Fruit fly (Drosophila melanogaster) whole organism, embryonic: ENCODE measurements around the gene Ero1L.

Experiments
- Awh ChIP-seq: fragments of 200-800 bp; sonication (Bioruptor generic); IDR thresholded peaks from 2 replicates; pipeline ENCODE4, ENCODE4 v1.3.6; 2022; ENCODE audit warnings: missing biosample characterization, missing genetic modification characterization
- B-H2 ChIP-seq: fragments of 200-800 bp; sonication (Bioruptor generic); optimal IDR thresholded peaks from 2 replicates; lab custom pipeline; 2018; ENCODE audit warnings: missing biosample characterization, mild to moderate bottlenecking, missing genetic modification characterization
- Bdp1 ChIP-seq: fragments of 200-800 bp; sonication (Bioruptor generic); optimal IDR thresholded peaks from 3 replicates; lab custom pipeline; 2016; ENCODE audit warnings: missing biosample characterization, missing genetic modification characterization
- CG11504 ChIP-seq: fragments of 200-800 bp; sonication (Bioruptor generic); optimal IDR thresholded peaks from 3 replicates; lab custom pipeline; 2019; ENCODE audit warnings: missing biosample characterization, mild to moderate bottlenecking, missing genetic modification characterization, moderate library complexity
- CG12071 ChIP-seq: fragments of 200-800 bp; sonication (Bioruptor generic); optimal IDR thresholded peaks from 3 replicates; lab custom pipeline; 2018; ENCODE audit warnings: missing biosample characterization, mild to moderate bottlenecking, missing genetic modification characterization
- CG12391 ChIP-seq: fragments of 200-800 bp; sonication (Bioruptor generic); optimal IDR thresholded peaks from 3 replicates; lab custom pipeline; 2018; ENCODE audit warnings: missing biosample characterization, mild to moderate bottlenecking, missing genetic modification characterization, moderate library complexity
- CG12942 ChIP-seq: fragments of 200-800 bp; sonication (Bioruptor generic); optimal IDR thresholded peaks from 3 replicates; lab custom pipeline; 2016; ENCODE audit warnings: missing biosample characterization, missing genetic modification characterization
- CG13894 ChIP-seq: fragments of 200-800 bp; sonication (Bioruptor generic); optimal IDR thresholded peaks from 3 replicates; lab custom pipeline; 2018; ENCODE audit warnings: missing biosample characterization, mild to moderate bottlenecking, missing genetic modification characterization, moderate library complexity
- CG14441 ChIP-seq: fragments of 200-800 bp; sonication (Bioruptor generic); IDR thresholded peaks from 2 replicates; pipeline ENCODE4 v1.3.6; 2022; ENCODE audit warnings: missing biosample characterization, missing genetic modification characterization
- CG16815 ChIP-seq: fragments of 200-800 bp; sonication (Bioruptor generic); optimal IDR thresholded peaks from 3 replicates; lab custom pipeline; 2017; ENCODE audit warnings: missing biosample characterization, mild to moderate bottlenecking, missing genetic modification characterization
- CG17612 ChIP-seq: fragments of 200-800 bp; sonication (Bioruptor generic); IDR thresholded peaks from 2 replicates; pipeline ENCODE4 v1.3.6; 2022; ENCODE audit warnings: missing biosample characterization, missing genetic modification characterization
- CG2889 ChIP-seq: fragments of 200-800 bp; sonication (Bioruptor generic); IDR thresholded peaks from 3 replicates; pipeline ENCODE4 v1.3.6; 2022; ENCODE audit warnings: missing biosample characterization, missing genetic modification characterization
- CG31441 ChIP-seq: fragments of 200-800 bp; sonication (Bioruptor generic); IDR thresholded peaks from 2 replicates; pipeline ENCODE4 v1.3.6; 2022; ENCODE audit warnings: missing biosample characterization, missing genetic modification characterization
- CG33557 ChIP-seq: fragments of 200-800 bp; sonication (Bioruptor generic); optimal IDR thresholded peaks from 2 replicates; lab custom pipeline; 2019; ENCODE audit warnings: missing biosample characterization, mild to moderate bottlenecking, missing genetic modification characterization, moderate library complexity
- CG6683 ChIP-seq: fragments of 200-800 bp; sonication (Bioruptor generic); optimal IDR thresholded peaks from 2 replicates; lab custom pipeline; 2017; ENCODE audit warnings: missing biosample characterization, mild to moderate bottlenecking, missing genetic modification characterization, missing genetic modification reagents
- CG7372 ChIP-seq: fragments of 200-800 bp; sonication (Bioruptor generic); IDR thresholded peaks from 2 replicates; pipeline ENCODE4 v1.3.6; 2022; ENCODE audit warnings: missing biosample characterization, missing genetic modification characterization
- CG7839 ChIP-seq: fragments of 200-800 bp; sonication (Bioruptor generic); optimal IDR thresholded peaks from 3 replicates; lab custom pipeline; 2018; ENCODE audit warnings: missing biosample characterization, mild to moderate bottlenecking, missing genetic modification characterization, moderate library complexity
- CG9215 ChIP-seq: fragments of 200-800 bp; sonication (Bioruptor generic); IDR thresholded peaks from 2 replicates; pipeline ENCODE4 v1.3.6; 2022; ENCODE audit warnings: missing biosample characterization, missing genetic modification characterization
- Chrac-16 ChIP-seq: fragments of 200-800 bp; sonication (Bioruptor generic); optimal IDR thresholded peaks from 3 replicates; lab custom pipeline; 2016; ENCODE audit warnings: missing biosample characterization, missing genetic modification characterization
- D19B ChIP-seq: fragments of 200-800 bp; sonication (Bioruptor generic); optimal IDR thresholded peaks from 2 replicates; lab custom pipeline; 2017; ENCODE audit warnings: missing biosample characterization, mild to moderate bottlenecking, missing genetic modification characterization
- Dbx ChIP-seq: fragments of 200-800 bp; sonication (Bioruptor generic); IDR thresholded peaks from 3 replicates; pipeline ENCODE4 v1.3.6; 2022; ENCODE audit warnings: missing biosample characterization, missing genetic modification characterization
- Doc2 ChIP-seq: fragments of 200-800 bp; sonication (Bioruptor generic); IDR thresholded peaks from 2 replicates; pipeline ENCODE4 v1.3.6; 2022; ENCODE audit warnings: missing biosample characterization, missing genetic modification characterization
- E2f1 ChIP-seq: fragments of 200-800 bp; sonication (Bioruptor generic); IDR thresholded peaks from 2 replicates; pipeline ENCODE4 v1.3.6; 2022; ENCODE audit warnings: missing biosample characterization, missing genetic modification characterization
- Ets65A ChIP-seq: fragments of 200-800 bp; sonication (Bioruptor generic); peaks from one replicate; lab custom pipeline; 2016; ENCODE audit warnings: missing biosample characterization, missing genetic modification characterization
- Fer1 ChIP-seq: fragments of 200-800 bp; sonication (Bioruptor generic); optimal IDR thresholded peaks from 2 replicates; lab custom pipeline; 2017; ENCODE audit warnings: missing biosample characterization, mild to moderate bottlenecking, missing genetic modification characterization
- GATAe ChIP-seq: fragments of 200-800 bp; sonication (Bioruptor generic); conservative IDR thresholded peaks from 2 replicates; pipeline ENCODE4 v1.3.6; 2022; ENCODE audit warnings: missing biosample characterization, missing genetic modification characterization
- HmgD ChIP-seq: fragments of 200-800 bp; sonication (Bioruptor generic); optimal IDR thresholded peaks from 3 replicates; lab custom pipeline; 2016; ENCODE audit warnings: missing biosample characterization, missing genetic modification characterization
- MBD-R2 ChIP-seq: fragments of 200-800 bp; sonication (Bioruptor generic); IDR thresholded peaks from 2 replicates; pipeline ENCODE4 v1.3.6; 2022; ENCODE audit warnings: missing biosample characterization, missing genetic modification characterization
- NfI ChIP-seq: fragments of 200-800 bp; sonication (Bioruptor generic); optimal IDR thresholded peaks from 3 replicates; lab custom pipeline; 2018; ENCODE audit warnings: missing biosample characterization, mild to moderate bottlenecking, missing genetic modification characterization, moderate library complexity
- Ravus ChIP-seq: fragments of 200-800 bp; sonication (Bioruptor generic); IDR thresholded peaks from 2 replicates; pipeline ENCODE4 v1.3.6; 2022; ENCODE audit warnings: missing biosample characterization, missing genetic modification characterization
- Rfx ChIP-seq: fragments of 200-800 bp; sonication (Bioruptor generic); IDR thresholded peaks from 2 replicates; pipeline ENCODE4 v1.3.6; 2022; ENCODE audit warnings: missing biosample characterization, missing genetic modification characterization
- Sry-δ ChIP-seq: fragments of 200-800 bp; sonication (Bioruptor generic); optimal IDR thresholded peaks from 2 replicates; lab custom pipeline; 2016; ENCODE audit warnings: missing biosample characterization, missing genetic modification characterization
- Vsx1 ChIP-seq: fragments of 200-800 bp; sonication (Bioruptor generic); optimal IDR thresholded peaks from 2 replicates; lab custom pipeline; 2017; ENCODE audit warnings: missing biosample characterization, mild to moderate bottlenecking, missing genetic modification characterization, missing genetic modification reagents
- Xrp1 ChIP-seq: fragments of 200-800 bp; sonication (Bioruptor generic); IDR thresholded peaks from 2 replicates; pipeline ENCODE4 v1.3.6; 2022; ENCODE audit warnings: missing biosample characterization, missing genetic modification characterization
- cad ChIP-seq: fragments of >200 bp; optimal IDR thresholded peaks from 2 replicates; lab custom pipeline; 2017; ENCODE audit warnings: missing biosample characterization, missing genetic modification characterization
- dysf ChIP-seq: fragments of 200-800 bp; sonication (Bioruptor generic); IDR thresholded peaks from 3 replicates; pipeline ENCODE4 v1.3.6; 2022; ENCODE audit warnings: missing biosample characterization, missing genetic modification characterization
- eyg ChIP-seq: fragments of 200-800 bp; sonication (Bioruptor generic); optimal IDR thresholded peaks from 3 replicates; lab custom pipeline; 2016; ENCODE audit warnings: missing biosample characterization, missing genetic modification characterization
- gro ChIP-seq: fragments of 200-800 bp; sonication (Bioruptor generic); optimal IDR thresholded peaks from 2 replicates; lab custom pipeline; 2016; ENCODE audit warnings: missing biosample characterization, missing genetic modification characterization
- her ChIP-seq: fragments of 200-800 bp; sonication (Bioruptor generic); optimal IDR thresholded peaks from 2 replicates; lab custom pipeline; 2016; ENCODE audit warnings: missing biosample characterization, missing genetic modification characterization
- mirr ChIP-seq: fragments of 200-800 bp; sonication (Bioruptor generic); optimal IDR thresholded peaks from 3 replicates; lab custom pipeline; 2018; ENCODE audit warnings: missing biosample characterization, mild to moderate bottlenecking, missing genetic modification characterization
- org-1 ChIP-seq: fragments of 200-800 bp; sonication (Bioruptor generic); optimal IDR thresholded peaks from 2 replicates; lab custom pipeline; 2017; ENCODE audit warnings: missing biosample characterization, missing genetic modification characterization
- otp ChIP-seq: fragments of 200-800 bp; sonication (Bioruptor generic); IDR thresholded peaks from 3 replicates; pipeline ENCODE4, ENCODE4 v1.3.6; 2022; ENCODE audit warnings: missing biosample characterization, missing genetic modification characterization
- pan ChIP-seq, 4 experiments: fragments of >200 bp in 3 of 4; fragments of 200-800 bp in 1 of 4; sonication (Bioruptor generic) in 1 of 4; optimal IDR thresholded peaks in 3 of 4; IDR thresholded peaks in 1 of 4; 2 replicates each; pipeline versions ENCODE4 v1.3.6 to Lab custom; 2017 to 2022; ENCODE audit warnings: missing biosample characterization in 2 of 4, missing genetic modification characterization in 2 of 4, mixed read lengths in 1 of 4
- sima ChIP-seq: fragments of 200-800 bp; sonication (Bioruptor generic); optimal IDR thresholded peaks from 2 replicates; lab custom pipeline; 2016; ENCODE audit warnings: missing biosample characterization, missing genetic modification characterization
- slp2 ChIP-seq: fragments of 200-800 bp; sonication (Bioruptor generic); optimal IDR thresholded peaks from 2 replicates; lab custom pipeline; 2016; ENCODE audit warnings: missing biosample characterization, missing genetic modification characterization
- sob ChIP-seq: fragments of 200-800 bp; sonication (Bioruptor generic); IDR thresholded peaks from 2 replicates; pipeline ENCODE4 v1.3.6; 2022; ENCODE audit warnings: missing biosample characterization, missing genetic modification characterization
- stwl ChIP-seq: fragments of 200-800 bp; sonication (Bioruptor generic); optimal IDR thresholded peaks from 3 replicates; lab custom pipeline; 2018; ENCODE audit warnings: missing biosample characterization, mild to moderate bottlenecking, missing genetic modification characterization, moderate library complexity
- usp ChIP-seq: fragments of >200 bp; optimal IDR thresholded peaks from 2 replicates; lab custom pipeline; 2017; ENCODE audit warnings: missing biosample characterization, missing genetic modification characterization
- zfh1 ChIP-seq: fragments of 200-800 bp; sonication (Bioruptor generic); IDR thresholded peaks from 3 replicates; pipeline ENCODE4 v1.3.6; 2022; ENCODE audit warnings: missing biosample characterization, missing genetic modification characterization

Ero1L gene

DNA sequence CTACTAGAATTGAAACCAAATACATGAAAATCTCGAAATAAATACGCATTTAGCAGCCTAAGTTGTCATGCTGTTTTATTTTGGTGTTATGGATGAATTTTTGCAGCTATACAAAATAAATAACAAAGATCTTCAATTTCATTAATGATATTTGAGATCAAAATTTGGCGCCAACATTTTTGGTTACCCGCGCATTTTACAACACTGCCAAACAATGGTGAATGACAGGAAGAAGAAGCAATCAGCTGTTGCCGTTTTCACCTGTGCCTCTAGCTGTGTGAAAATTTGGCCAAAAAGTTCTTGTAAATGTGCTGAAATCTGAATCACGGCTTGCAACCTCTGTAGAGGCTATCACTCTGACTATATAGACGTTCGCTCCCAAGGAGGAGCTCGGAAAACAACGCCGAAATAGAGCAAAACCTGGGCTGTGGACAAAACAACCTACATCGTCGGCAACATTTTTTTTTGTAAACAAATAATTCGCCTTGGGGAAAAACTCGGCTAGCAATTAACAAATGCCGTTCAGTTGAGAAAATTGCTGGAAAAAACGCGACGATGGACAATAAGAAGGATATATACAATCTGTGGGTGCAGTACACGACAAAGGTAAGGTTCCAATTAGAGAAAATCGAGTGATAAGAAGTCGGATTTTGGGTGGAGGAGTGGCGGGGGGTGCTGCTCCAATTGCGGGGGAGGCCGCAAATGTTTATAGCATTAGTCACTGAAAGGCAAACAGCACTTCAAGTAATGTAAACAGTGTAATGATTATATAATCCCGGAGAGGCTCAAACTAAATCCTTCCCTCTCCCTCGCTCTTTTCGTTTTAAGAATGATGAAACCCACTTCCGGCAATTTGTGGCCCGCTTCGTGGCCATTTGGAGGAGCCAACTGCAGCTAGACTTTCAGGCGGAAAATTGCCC lies 23.8 kb downstream of the Ero1L start, which contains the start of gene CG43367 (continued):
- TF ChIP-seq CG16815, result no peak
- no peak for TF ChIP-seq B-H2 (GFP tag; lab: Kevin White, UChicago)
- no peak for TF ChIP-seq CG13894 (tag; lab: Kevin White, UChicago)
- TF ChIP-seq Dbx (GFP tag; lab: Robert Waterston, UW), result 0 out of 3 replicates have a peak, but pooled peaks have one; percentile 15
- TF ChIP-seq Xrp1 (GFP tag; lab: Robert Waterston, UW), result peak; percentile 23; the same call in 1 of the 2 replicates
- no peak for TF ChIP-seq CG17612 (GFP tag; lab: Robert Waterston, UW)
- TF ChIP-seq CG7372 (GFP tag; lab: Robert Waterston, UW), result no peak
- TF ChIP-seq her (GFP tag; lab: Kevin White, UChicago), result no peak
- TF ChIP-seq Ets65A (GFP tag; lab: Kevin White, UChicago), result peak; percentile 58
- TF ChIP-seq Bdp1 (GFP tag; lab: Kevin White, UChicago), result no peak
- TF ChIP-seq CG12942 (GFP tag; lab: Kevin White, UChicago), result no peak
- peak; percentile 16 for TF ChIP-seq NfI (GFP tag; lab: Kevin White, UChicago)
- TF ChIP-seq cad (GFP tag; lab: Kevin White, UChicago), result no peak
- TF ChIP-seq CG33557, result no peak
- TF ChIP-seq stwl (tag; lab: Kevin White, UChicago), result peak; percentile 50
- no peak for TF ChIP-seq gro (GFP tag; lab: Kevin White, UChicago)

DNA sequence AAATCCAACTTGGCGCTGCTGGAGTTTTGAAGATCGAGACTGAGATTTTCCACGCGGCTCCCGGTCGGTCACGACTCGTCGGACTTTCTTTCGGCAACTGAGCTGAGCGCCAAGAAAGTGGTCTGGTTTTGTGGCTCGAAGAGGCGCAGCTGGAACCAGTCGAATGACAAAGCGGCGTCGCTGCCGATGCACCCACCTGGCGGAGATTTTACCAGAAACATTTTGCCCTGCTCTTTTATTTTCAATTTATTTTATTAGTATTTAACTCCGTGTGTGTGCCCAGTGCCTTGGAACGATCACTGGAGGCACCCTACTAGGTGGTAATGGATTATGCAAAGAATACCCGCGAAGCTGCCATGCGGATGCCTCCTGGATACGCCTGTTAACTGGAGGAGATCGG lies 34.0 kb downstream of the Ero1L start, which contains the start of gene CG15005:
CG15005 (minus strand) TSS at position 101 of the 400 bp plus-strand sequence.
- TF ChIP-seq Rfx (no peak), usp (no peak), CG12391 (no peak), org-1 (GFP tag; lab: Kevin White, UChicago) (no peak), Vsx1 (GFP tag; lab: Kevin White, UChicago) (no peak), MBD-R2 (GFP tag; lab: Robert Waterston, UW) (no peak), slp2 (GFP tag; lab: Kevin White, UChicago) (no peak), D19B (GFP tag; lab: Kevin White, UChicago) (no peak), CG14441 (GFP tag; lab: Robert Waterston, UW) (no peak), CG7839 (tag; lab: Kevin White, UChicago) (no peak), GATAe (GFP tag; lab: Robert Waterston, UW) (no peak), Awh (no peak), E2f1 (GFP tag; lab: Robert Waterston, UW) (no peak), CG12071 (GFP tag; lab: Kevin White, UChicago) (no peak), pan (optimal IDR thresholded peaks at IDR 0.05; lab: Kevin White, UChicago) (no peak), pan (GFP tag; optimal IDR thresholded peaks at IDR 0.05 in 1 of 2, IDR thresholded peaks at IDR 0.05 in 1 of 2) (no peak), Ravus (GFP tag; lab: Robert Waterston, UW) (no peak), Chrac-16 (GFP tag; lab: Kevin White, UChicago) (no peak), mirr (no peak)

dm6 chr3L:4204867-4205266 lies 34.7 kb downstream of the Ero1L start:
- no peak for TF ChIP-seq sob (GFP tag; lab: Robert Waterston, UW)
- TF ChIP-seq eyg, result no peak
- TF ChIP-seq sima (GFP tag; lab: Kevin White, UChicago), result no peak
- no peak for TF ChIP-seq Doc2 (GFP tag; lab: Robert Waterston, UW)
- no peak for TF ChIP-seq CG9215 (GFP tag; lab: Robert Waterston, UW)
- TF ChIP-seq CG6683 (GFP tag; lab: Kevin White, UChicago), result no peak
- no peak for TF ChIP-seq Sry-δ (GFP tag; lab: Kevin White, UChicago)
- no peak for TF ChIP-seq CG11504
- no peak for TF ChIP-seq zfh1 (GFP tag; lab: Robert Waterston, UW)
- no peak for TF ChIP-seq CG31441 (GFP tag; lab: Robert Waterston, UW)
- TF ChIP-seq otp (GFP tag; lab: Robert Waterston, UW), result no peak
- no peak for TF ChIP-seq HmgD
- no peak for TF ChIP-seq Fer1 (GFP tag; lab: Kevin White, UChicago)
- no peak for TF ChIP-seq dysf
- no peak for TF ChIP-seq CG2889
- TF ChIP-seq, all 482 proteins: peak for 0
